Worm (Caenorhabditis elegans) whole organism, midembryonic: Measurements from ENCODE around the gene K09F5.6.

ENCODE experiments used
- T22C8.4 ChIP-seq: fragments of 200-800 bp; sonication (Bioruptor generic); IDR thresholded peaks from 2 replicates; pipeline ENCODE4 v1.3.6; 2022; ENCODE audit warnings: missing genetic modification characterization, missing compliant biosample characterization
- cog-1 ChIP-seq: sonication (generic microtip); optimal IDR thresholded peaks from 2 replicates; lab custom pipeline; 2016; ENCODE audit warnings: missing genetic modification characterization, missing compliant biosample characterization
- flt-1 ChIP-seq: fragments of 200-800 bp; sonication (Bioruptor generic); IDR thresholded peaks from 2 replicates; pipeline ENCODE4 v1.3.6; 2022; ENCODE audit warnings: missing genetic modification characterization, missing compliant biosample characterization
- klf-2 ChIP-seq: fragments of 200-800 bp; sonication (Bioruptor generic); conservative IDR thresholded peaks from 2 replicates; pipeline ENCODE4 v1.3.6; 2022; ENCODE audit warnings: missing genetic modification reagents, missing genetic modification characterization, missing compliant biosample characterization
- med-1 ChIP-seq: sonication (generic microtip); optimal IDR thresholded peaks from 2 replicates; lab custom pipeline; 2017; ENCODE audit warnings: missing genetic modification characterization, mild to moderate bottlenecking, missing compliant biosample characterization, antibody characterized with exemption, missing genetic modification reagents; ENCODE audit not compliant: insufficient read depth
- ref-1 ChIP-seq: fragments of 200-800 bp; sonication (Bioruptor generic); conservative IDR thresholded peaks from 2 replicates; pipeline ENCODE4 v1.3.6; 2022; ENCODE audit warnings: missing genetic modification reagents, missing genetic modification characterization, missing compliant biosample characterization
- tab-1 ChIP-seq: fragments of 200-800 bp; sonication (Bioruptor generic); IDR thresholded peaks from 2 replicates; pipeline ENCODE4 v1.3.6; 2022; ENCODE audit warnings: missing genetic modification characterization, missing compliant biosample characterization
- ztf-23 ChIP-seq: fragments of 200-800 bp; sonication (Bioruptor generic); IDR thresholded peaks from 2 replicates; pipeline ENCODE4 v1.3.6; 2022; ENCODE audit warnings: missing genetic modification reagents, missing genetic modification characterization, missing compliant biosample characterization
- ztf-29 ChIP-seq: fragments of 200-800 bp; sonication (Bioruptor generic); IDR thresholded peaks from 2 replicates; pipeline ENCODE4 v1.3.6; 2022; ENCODE audit warnings: missing genetic modification reagents, missing genetic modification characterization, missing compliant biosample characterization

Gene K09F5.6

DNA sequence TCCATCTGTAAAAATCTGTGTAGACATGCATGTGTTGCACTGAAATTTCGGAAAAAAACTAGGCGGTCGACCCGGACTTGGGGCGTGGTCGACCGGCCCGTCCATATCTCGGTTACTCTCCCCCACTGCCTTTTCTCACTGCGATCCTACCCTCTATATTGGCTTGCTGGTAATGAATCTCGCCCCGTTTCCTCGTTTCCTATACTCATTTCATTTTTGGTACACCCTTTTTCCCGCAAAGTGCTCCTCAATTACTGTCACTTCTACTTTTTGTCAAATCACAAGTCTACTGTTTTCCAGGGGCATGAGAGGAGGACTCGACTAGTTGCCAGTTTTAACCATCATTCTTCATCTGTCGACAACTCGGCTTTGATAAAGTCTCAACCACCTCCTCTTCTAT lies at the start of gene K09F5.6:
TSS of gene K09F5.6 (plus strand) at position 301 of the 400 bp plus-strand sequence.
- TF ChIP-seq med-1 (GFP tag; lab: Kevin White, UChicago): no peak
- TF ChIP-seq ref-1 (GFP tag; lab: Robert Waterston, UW): no peak
- no peak for TF ChIP-seq ztf-23 (GFP tag; lab: Robert Waterston, UW)
- no peak for TF ChIP-seq klf-2 (GFP tag; lab: Robert Waterston, UW)
- no peak for TF ChIP-seq ztf-29
- no peak for TF ChIP-seq flt-1
- TF ChIP-seq tab-1 (GFP tag; lab: Robert Waterston, UW): no peak
- TF ChIP-seq cog-1: no peak
- TF ChIP-seq T22C8.4: no peak

DNA sequence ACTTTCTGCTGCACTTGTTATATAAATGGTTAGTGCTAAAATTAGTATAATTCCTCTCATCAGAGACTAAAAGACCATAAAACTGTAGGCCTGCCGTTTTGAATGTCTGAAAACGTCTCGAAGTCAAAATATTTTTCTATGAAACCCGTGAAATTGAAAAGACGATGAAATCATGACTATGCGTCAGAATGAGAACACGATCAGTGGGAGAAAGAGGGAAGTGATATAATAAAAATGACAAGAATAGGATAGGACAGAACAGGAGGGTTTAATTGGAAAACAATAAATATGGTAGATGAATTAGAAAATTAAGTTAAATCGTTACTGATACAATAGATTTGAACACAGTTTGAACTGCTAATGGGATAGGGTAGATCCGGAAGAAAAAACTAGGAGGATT lies 48.4 kb upstream of the K09F5.6 start, which contains the start of gene F27D9.7:
TSS of gene F27D9.7 (minus strand) at position 101 of the 400 bp plus-strand sequence.
- TF ChIP-seq flt-1 (no peak), cog-1 (no peak), ztf-29 (no peak), klf-2 (GFP tag; lab: Robert Waterston, UW) (no peak), ref-1 (GFP tag; lab: Robert Waterston, UW) (no peak), ztf-23 (GFP tag; lab: Robert Waterston, UW) (no peak), med-1 (GFP tag; lab: Kevin White, UChicago) (no peak)

DNA sequence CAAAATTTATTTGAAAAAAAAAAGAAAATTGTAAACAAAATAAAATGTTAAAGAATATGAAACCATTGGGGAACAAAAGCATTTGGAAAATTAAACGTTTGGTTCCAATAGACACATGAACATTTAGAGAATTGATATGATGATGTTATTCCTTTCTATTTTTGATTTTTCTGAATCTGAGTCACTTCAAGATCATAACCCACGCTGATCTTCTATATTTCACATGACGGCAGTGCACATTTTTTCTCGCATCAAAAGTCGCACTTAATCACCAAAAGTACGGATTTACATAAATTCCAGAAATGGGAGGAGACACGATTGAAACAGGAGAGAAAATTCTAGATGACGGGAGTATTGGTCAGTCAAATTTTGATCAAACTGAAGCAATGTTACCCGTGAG lies 46.4 kb upstream of the K09F5.6 start, which contains the start of gene F27D9.2:
TSS of gene F27D9.2 (plus strand) at position 301 of the 400 bp plus-strand sequence.
- TF ChIP-seq tab-1 (GFP tag; lab: Robert Waterston, UW) (no peak), flt-1 (no peak), ztf-23 (GFP tag; lab: Robert Waterston, UW) (no peak), klf-2 (GFP tag; lab: Robert Waterston, UW) (no peak), T22C8.4 (no peak)

DNA sequence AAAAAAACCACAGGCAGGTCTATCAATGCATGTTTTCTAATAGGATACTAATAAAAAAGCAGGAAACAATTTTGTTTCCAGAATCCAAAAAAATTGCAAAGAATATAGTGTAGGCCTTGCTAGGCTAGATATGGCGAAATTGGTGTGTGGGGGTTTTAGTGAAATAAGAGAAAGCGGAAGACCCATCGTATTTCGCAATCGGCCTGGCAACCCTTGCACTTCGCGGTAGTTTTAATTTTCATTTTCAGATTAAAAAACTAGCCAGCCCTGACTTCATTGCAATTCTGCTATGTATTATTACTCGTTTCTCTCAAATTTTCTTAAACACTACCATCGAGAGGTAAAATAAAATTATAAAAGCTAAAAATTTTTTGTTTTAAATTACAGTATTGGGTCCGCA lies 44.2 kb upstream of the K09F5.6 start:
- TF ChIP-seq klf-2 (GFP tag; lab: Robert Waterston, UW) (no peak), T22C8.4 (no peak), tab-1 (GFP tag; lab: Robert Waterston, UW) (no peak), cog-1 (no peak), med-1 (GFP tag; lab: Kevin White, UChicago) (no peak), ref-1 (GFP tag; lab: Robert Waterston, UW) (no peak), flt-1 (no peak), ztf-23 (GFP tag; lab: Robert Waterston, UW) (no peak), ztf-29 (no peak)

DNA sequence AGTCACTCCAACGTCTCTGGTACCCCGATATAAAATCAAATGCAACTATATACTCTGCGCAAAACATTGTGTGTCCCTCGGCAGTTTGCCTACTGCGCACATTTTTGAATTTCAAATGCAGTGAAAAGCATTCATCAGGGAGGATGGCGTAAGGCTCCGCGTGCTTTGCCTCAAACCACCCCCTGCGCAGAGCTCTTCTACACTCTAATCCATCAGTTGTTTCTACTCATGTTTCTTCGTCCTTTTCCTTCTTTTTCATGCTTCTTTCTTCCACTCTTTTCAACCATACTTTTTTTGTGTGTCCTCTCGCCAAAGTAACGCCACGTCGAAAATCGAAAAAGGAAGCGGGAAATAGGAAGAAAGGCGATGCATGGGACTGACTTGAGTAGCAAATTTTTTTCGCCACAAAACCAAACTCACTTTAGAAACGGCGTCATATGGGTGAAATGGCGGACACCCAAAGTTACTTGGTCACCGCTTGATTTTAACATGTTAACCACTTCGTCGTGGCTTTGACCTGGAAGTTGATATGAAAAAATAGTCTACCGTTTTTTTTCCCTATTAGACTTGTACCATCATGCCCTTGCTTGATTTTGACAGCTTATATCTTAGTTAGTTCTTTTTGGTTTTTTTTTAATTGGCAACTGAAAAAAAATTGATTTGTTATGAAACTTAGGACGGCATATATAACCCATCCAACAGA lies 40.5 kb upstream of the K09F5.6 start:
- TF ChIP-seq flt-1 (no peak), klf-2 (GFP tag; lab: Robert Waterston, UW) (no peak), T22C8.4 (no peak), cog-1 (no peak), ztf-29 (no peak), ztf-23 (GFP tag; lab: Robert Waterston, UW) (no peak), ref-1 (GFP tag; lab: Robert Waterston, UW) (no peak), med-1 (GFP tag; lab: Kevin White, UChicago) (no peak)

DNA sequence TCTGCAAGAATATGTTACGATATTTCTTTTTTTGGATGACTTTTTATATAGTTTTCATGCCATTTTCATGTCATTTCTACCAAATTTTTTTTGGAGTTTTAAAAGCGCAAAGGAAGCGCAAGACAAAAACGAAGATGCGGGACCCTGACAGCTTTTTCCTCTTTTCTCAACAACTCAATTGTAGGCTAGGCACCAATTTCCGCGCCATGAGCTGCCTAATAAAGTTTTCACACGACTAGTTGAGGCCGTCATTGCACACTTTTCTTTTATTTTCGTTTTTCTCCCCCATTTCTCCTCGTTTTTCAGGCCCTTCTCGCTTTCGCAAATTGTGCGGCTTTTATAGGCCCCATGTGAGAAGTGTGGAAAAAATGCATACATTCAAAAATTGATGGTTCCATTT lies 39.2 kb upstream of the K09F5.6 start:
- TF ChIP-seq med-1 (GFP tag; lab: Kevin White, UChicago) (no peak), flt-1 (no peak), ref-1 (GFP tag; lab: Robert Waterston, UW) (no peak), ztf-29 (no peak), T22C8.4 (no peak), tab-1 (GFP tag; lab: Robert Waterston, UW) (no peak), cog-1 (no peak), klf-2 (GFP tag; lab: Robert Waterston, UW) (no peak), ztf-23 (GFP tag; lab: Robert Waterston, UW) (no peak)

DNA sequence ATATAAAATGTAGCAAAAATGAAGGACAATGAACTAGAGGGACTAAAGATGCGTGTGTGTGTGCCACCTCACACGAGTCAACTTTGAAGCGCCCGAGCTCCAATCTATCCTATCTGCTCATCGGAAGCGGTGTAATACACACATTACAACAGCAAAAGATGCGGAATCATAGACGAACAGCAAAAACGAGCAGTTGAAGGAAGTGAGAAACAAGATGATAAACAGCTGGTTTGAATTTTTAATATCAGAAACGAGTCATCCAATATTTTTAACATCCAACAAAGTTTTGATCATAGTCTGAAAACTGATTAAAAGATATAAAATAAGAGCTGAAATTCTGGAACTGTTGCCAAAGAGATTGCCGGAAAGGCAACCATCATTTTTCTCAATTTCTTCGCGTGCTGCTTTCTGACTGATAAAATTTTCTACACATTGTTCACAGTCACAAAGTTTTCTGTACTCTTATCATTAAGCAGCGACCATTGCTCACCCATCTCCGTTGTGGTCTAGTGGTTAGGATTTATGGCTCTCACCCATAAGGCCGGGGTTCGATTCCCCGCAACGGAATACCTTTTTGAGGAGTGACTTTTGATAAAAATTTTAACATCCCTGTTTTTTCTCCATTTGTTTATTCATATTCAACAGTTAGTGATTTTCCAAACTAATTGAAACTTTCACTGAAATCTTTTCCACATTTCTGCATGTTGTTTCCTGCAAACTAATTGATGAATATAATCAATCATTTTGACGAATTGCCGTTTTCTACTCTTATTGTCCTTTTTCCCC lies 38.3 kb upstream of the K09F5.6 start, which contains the start of gene stn-2:
TSS of gene stn-2 (minus strand) at position 75 of the 786 bp plus-strand sequence.
- TF ChIP-seq T22C8.4 (no peak), tab-1 (GFP tag; lab: Robert Waterston, UW) (no peak), ztf-23 (GFP tag; lab: Robert Waterston, UW) (peak; percentile 57; the same call in 1 of the 2 replicates)

DNA sequence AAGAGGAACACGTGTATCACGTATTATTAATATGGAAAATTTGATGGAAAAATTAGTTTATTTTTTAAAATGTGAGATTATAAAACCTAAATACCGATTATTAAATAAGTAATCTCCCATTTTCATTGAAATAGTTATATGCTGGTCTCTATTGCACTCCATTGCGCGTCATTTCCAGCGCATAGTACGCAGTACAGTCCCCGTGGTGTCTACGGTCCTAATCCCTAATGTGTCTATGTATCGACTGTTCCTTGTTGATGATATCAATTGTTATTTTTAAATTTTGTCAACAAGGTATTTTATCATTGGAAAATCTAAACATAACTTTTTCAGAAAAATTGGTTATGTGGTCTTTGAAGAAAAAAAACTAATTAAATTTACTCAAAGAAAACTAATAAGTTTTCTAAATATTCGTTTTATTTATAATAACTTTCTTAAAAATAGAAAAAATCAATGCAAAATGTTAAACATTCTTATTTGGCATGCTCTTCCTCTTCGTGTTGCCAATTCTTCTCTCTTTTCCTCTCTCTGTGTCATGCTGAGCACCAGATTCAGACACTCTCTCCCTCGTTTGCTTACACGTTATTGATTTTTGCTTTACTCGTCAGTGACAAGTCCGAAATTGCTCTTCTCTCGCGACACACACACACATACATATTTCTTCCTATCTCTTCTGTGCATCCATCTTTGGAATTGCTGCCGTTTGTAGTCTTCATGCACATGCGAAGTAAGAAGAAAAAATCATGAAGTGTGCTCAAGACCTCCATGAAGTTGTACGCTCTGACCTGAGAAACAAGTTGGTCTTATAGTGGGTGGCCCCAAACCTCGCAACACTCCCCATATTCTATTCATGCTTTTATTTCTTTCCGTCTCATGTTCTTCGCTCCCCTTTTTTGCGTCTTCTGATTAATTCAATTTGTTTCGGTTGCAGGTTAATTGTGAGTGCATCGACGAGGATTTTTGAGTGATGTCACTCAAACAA lies 36.8 kb upstream of the K09F5.6 start, which contains the start of gene unc-18:
TSS of gene unc-18 (plus strand) at position 932 of the 982 bp plus-strand sequence.
- TF ChIP-seq ref-1 (GFP tag; lab: Robert Waterston, UW): no peak
- peak; percentile 48; the same call in 1 of the 2 replicates for TF ChIP-seq T22C8.4

DNA sequence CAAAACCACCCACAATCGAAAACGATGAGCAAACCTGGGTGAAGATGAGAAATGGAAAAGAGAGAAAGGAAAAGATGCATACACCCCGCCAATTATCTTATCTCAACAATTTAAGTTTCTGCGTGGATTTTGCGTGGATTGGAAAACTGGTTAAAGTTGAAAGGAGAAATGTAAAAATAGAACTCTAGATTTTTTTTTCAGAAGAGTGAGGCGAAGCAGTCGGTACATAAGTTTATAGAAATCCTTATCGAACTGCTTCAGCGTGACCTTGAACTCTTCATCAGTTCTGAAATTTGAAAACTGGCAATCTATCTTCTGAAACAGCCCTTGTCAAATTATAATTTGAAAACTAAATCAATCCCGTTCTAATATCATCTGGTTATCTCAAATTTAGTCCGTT lies 30.0 kb upstream of the K09F5.6 start, which contains the start of gene clik-2:
TSS of gene clik-2 (minus strand) at position 101 of the 400 bp plus-strand sequence.
- no peak for TF ChIP-seq klf-2 (GFP tag; lab: Robert Waterston, UW)
- TF ChIP-seq flt-1: no peak
- TF ChIP-seq ref-1 (GFP tag; lab: Robert Waterston, UW): no peak
- no peak for TF ChIP-seq ztf-29
- no peak for TF ChIP-seq T22C8.4
- TF ChIP-seq ztf-23 (GFP tag; lab: Robert Waterston, UW): no peak
- TF ChIP-seq cog-1: no peak
- TF ChIP-seq tab-1 (GFP tag; lab: Robert Waterston, UW): no peak
- no peak for TF ChIP-seq med-1 (GFP tag; lab: Kevin White, UChicago)
